Fruit fly (Drosophila melanogaster) whole organism, embryonic: ENCODE results near the gene dj-1beta.

ENCODE experiments used
- Blimp-1 ChIP-seq: fragments of 200-800 bp; sonication (Bioruptor generic); optimal IDR thresholded peaks from 3 replicates; lab custom pipeline; 2018; ENCODE audit warnings: missing biosample characterization, missing genetic modification characterization, mild to moderate bottlenecking, moderate library complexity, missing genetic modification reagents
- CG1024 ChIP-seq: fragments of 200-800 bp; sonication (Bioruptor generic); IDR thresholded peaks from 2 replicates; pipeline ENCODE4 v1.3.6; 2022; ENCODE audit warnings: missing biosample characterization, missing genetic modification characterization
- CG10959 ChIP-seq: fragments of 200-800 bp; sonication (Bioruptor generic); IDR thresholded peaks from 2 replicates; pipeline ENCODE4 v1.3.6; 2022; ENCODE audit warnings: missing biosample characterization, missing genetic modification characterization
- CG11560 ChIP-seq: fragments of 200-800 bp; sonication (Bioruptor generic); IDR thresholded peaks from 3 replicates; pipeline ENCODE4 v1.3.6; 2022; ENCODE audit warnings: missing biosample characterization, missing genetic modification characterization
- CG12155 ChIP-seq: fragments of 200-800 bp; sonication (Bioruptor generic); optimal IDR thresholded peaks from 3 replicates; lab custom pipeline; 2016; ENCODE audit warnings: missing biosample characterization, missing genetic modification characterization
- CG12236 ChIP-seq: fragments of 200-800 bp; sonication (Bioruptor generic); optimal IDR thresholded peaks from 2 replicates; lab custom pipeline; 2016; ENCODE audit warnings: missing biosample characterization, missing genetic modification characterization
- CG13296 ChIP-seq: fragments of 200-800 bp; sonication (Bioruptor generic); optimal IDR thresholded peaks from 3 replicates; lab custom pipeline; 2018; ENCODE audit warnings: missing biosample characterization, mild to moderate bottlenecking, missing genetic modification characterization
- CG14014 ChIP-seq: fragments of 200-800 bp; sonication (Bioruptor generic); IDR thresholded peaks from 2 replicates; pipeline ENCODE4 v1.3.6; 2022; ENCODE audit warnings: missing biosample characterization, missing genetic modification characterization
- CG14050 ChIP-seq: fragments of 200-800 bp; sonication (Bioruptor generic); IDR thresholded peaks from 3 replicates; pipeline ENCODE4 v1.3.6; 2022; ENCODE audit warnings: missing biosample characterization, missing genetic modification characterization
- CG14441 ChIP-seq: fragments of 200-800 bp; sonication (Bioruptor generic); IDR thresholded peaks from 2 replicates; pipeline ENCODE4 v1.3.6; 2022; ENCODE audit warnings: missing biosample characterization, missing genetic modification characterization
- CG1647 ChIP-seq: fragments of 200-800 bp; sonication (Bioruptor generic); optimal IDR thresholded peaks from 3 replicates; lab custom pipeline; 2016; ENCODE audit warnings: missing biosample characterization, missing genetic modification characterization
- CG2202 ChIP-seq: fragments of 200-800 bp; sonication (Bioruptor generic); optimal IDR thresholded peaks from 2 replicates; lab custom pipeline; 2018; ENCODE audit warnings: missing biosample characterization, mild to moderate bottlenecking, missing genetic modification characterization
- CG33557 ChIP-seq: fragments of 200-800 bp; sonication (Bioruptor generic); optimal IDR thresholded peaks from 2 replicates; lab custom pipeline; 2019; ENCODE audit warnings: missing biosample characterization, mild to moderate bottlenecking, missing genetic modification characterization, moderate library complexity
- CG5245 ChIP-seq: fragments of 200-800 bp; sonication (Bioruptor generic); optimal IDR thresholded peaks from 3 replicates; lab custom pipeline; 2016; ENCODE audit warnings: missing biosample characterization, missing genetic modification characterization
- CG7786 ChIP-seq: fragments of 200-800 bp; sonication (Bioruptor generic); optimal IDR thresholded peaks from 2 replicates; lab custom pipeline; 2016; ENCODE audit warnings: missing biosample characterization, missing genetic modification characterization
- CG9817 ChIP-seq: fragments of 200-800 bp; sonication (Bioruptor generic); optimal IDR thresholded peaks from 2 replicates; lab custom pipeline; 2018; ENCODE audit warnings: missing biosample characterization, mild to moderate bottlenecking, missing genetic modification characterization, moderate library complexity
- CG9932 ChIP-seq: fragments of 200-800 bp; sonication (Bioruptor generic); IDR thresholded peaks from 2 replicates; pipeline ENCODE4 v1.3.6; 2022; ENCODE audit warnings: missing biosample characterization, missing genetic modification characterization
- CHES-1-like ChIP-seq: fragments of 200-800 bp; sonication (Bioruptor generic); optimal IDR thresholded peaks from 2 replicates; lab custom pipeline; 2016; ENCODE audit warnings: missing biosample characterization, missing genetic modification characterization
- Chrac-16 ChIP-seq: fragments of 200-800 bp; sonication (Bioruptor generic); optimal IDR thresholded peaks from 3 replicates; lab custom pipeline; 2016; ENCODE audit warnings: missing biosample characterization, missing genetic modification characterization
- D ChIP-seq, 2 experiments: fragments of 200-800 bp in 1 of 2; fragments of >200 bp in 1 of 2; sonication (Bioruptor generic) in 1 of 2; optimal IDR thresholded peaks; 2 replicates in 1 of 2; 3 replicates in 1 of 2; lab custom pipeline; 2017; ENCODE audit warnings: mild to moderate bottlenecking in 1 of 2, missing biosample characterization in 1 of 2, missing genetic modification characterization in 1 of 2, missing genetic modification reagents in 1 of 2
- Dfd ChIP-seq, 2 experiments: fragments of >200 bp; optimal IDR thresholded peaks; 2 replicates each; lab custom pipeline; 2017; ENCODE audit warnings: missing biosample characterization in 2 of 2, missing genetic modification characterization in 2 of 2
- Ets65A ChIP-seq: fragments of 200-800 bp; sonication (Bioruptor generic); peaks from one replicate; lab custom pipeline; 2016; ENCODE audit warnings: missing biosample characterization, missing genetic modification characterization
- H2.0 ChIP-seq: fragments of 200-800 bp; sonication (Bioruptor generic); IDR thresholded peaks from 2 replicates; pipeline ENCODE4 v1.3.6; 2022; ENCODE audit warnings: missing biosample characterization, missing genetic modification characterization
- HHEX ChIP-seq: fragments of 200-800 bp; sonication (Bioruptor generic); optimal IDR thresholded peaks from 3 replicates; lab custom pipeline; 2017; ENCODE audit warnings: missing biosample characterization, mild to moderate bottlenecking, missing genetic modification characterization, missing genetic modification reagents
- HLH4C ChIP-seq: fragments of 200-800 bp; sonication (Bioruptor generic); IDR thresholded peaks from 3 replicates; pipeline ENCODE4 v1.3.6; 2022; ENCODE audit warnings: missing biosample characterization, missing genetic modification characterization; ENCODE audit not compliant: partially characterized antibody
- MTF-1 ChIP-seq: fragments of 200-800 bp; sonication (Bioruptor generic); optimal IDR thresholded peaks from 2 replicates; lab custom pipeline; 2018; ENCODE audit warnings: missing biosample characterization, mild to moderate bottlenecking, missing genetic modification characterization, borderline replicate concordance
- NC2α ChIP-seq: fragments of 200-800 bp; sonication (Bioruptor generic); optimal IDR thresholded peaks from 2 replicates; lab custom pipeline; 2016; ENCODE audit warnings: missing biosample characterization, missing genetic modification characterization
- Rx ChIP-seq: fragments of 200-800 bp; sonication (Bioruptor generic); IDR thresholded peaks from 2 replicates; pipeline ENCODE4 v1.3.6; 2022; ENCODE audit warnings: missing biosample characterization, missing genetic modification characterization
- Ssrp ChIP-seq: fragments of 200-800 bp; sonication (Bioruptor generic); optimal IDR thresholded peaks from 2 replicates; lab custom pipeline; 2018; ENCODE audit warnings: missing biosample characterization, mild to moderate bottlenecking, missing genetic modification characterization, moderate library complexity
- bsh ChIP-seq, 2 experiments: fragments of 200-800 bp; sonication (Bioruptor generic); optimal IDR thresholded peaks; 2 replicates each; lab custom pipeline; 2017 to 2018; ENCODE audit warnings: mild to moderate bottlenecking in 2 of 2, missing biosample characterization in 2 of 2, missing genetic modification characterization in 2 of 2, moderate library complexity in 1 of 2
- caup ChIP-seq: fragments of 200-800 bp; sonication (Bioruptor generic); optimal IDR thresholded peaks from 3 replicates; lab custom pipeline; 2017; ENCODE audit warnings: missing biosample characterization, mild to moderate bottlenecking, missing genetic modification characterization, moderate library complexity; ENCODE audit not compliant: severe bottlenecking
- croc ChIP-seq: fragments of 200-800 bp; sonication (Bioruptor generic); conservative IDR thresholded peaks from 3 replicates; pipeline ENCODE4 v1.3.6; 2022; ENCODE audit warnings: missing biosample characterization, missing genetic modification characterization
- dm ChIP-seq: fragments of 200-800 bp; sonication (Bioruptor generic); optimal IDR thresholded peaks from 3 replicates; lab custom pipeline; 2016; ENCODE audit warnings: missing biosample characterization, missing genetic modification characterization
- gce ChIP-seq: fragments of 200-800 bp; sonication (Bioruptor generic); IDR thresholded peaks from 3 replicates; pipeline ENCODE4 v1.3.6; 2022; ENCODE audit warnings: missing biosample characterization, missing genetic modification characterization
- gcm2 ChIP-seq: fragments of 200-800 bp; sonication (Bioruptor generic); optimal IDR thresholded peaks from 2 replicates; lab custom pipeline; 2016; ENCODE audit warnings: missing biosample characterization, missing genetic modification characterization
- grn ChIP-seq: fragments of 200-800 bp; sonication (Bioruptor generic); optimal IDR thresholded peaks from 3 replicates; lab custom pipeline; 2017; ENCODE audit warnings: missing biosample characterization, missing genetic modification characterization
- hkb ChIP-seq, 2 experiments: fragments of 200-800 bp in 1 of 2; fragments of >200 bp in 1 of 2; sonication (Bioruptor generic) in 1 of 2; IDR thresholded peaks in 1 of 2; optimal IDR thresholded peaks in 1 of 2; 2 replicates each; pipeline versions ENCODE4 v1.3.6 to Lab custom; 2017 to 2022; ENCODE audit warnings: missing biosample characterization in 1 of 2, missing genetic modification characterization in 1 of 2
- jumu ChIP-seq: fragments of 200-800 bp; sonication (Bioruptor generic); optimal IDR thresholded peaks from 3 replicates; lab custom pipeline; 2016; ENCODE audit warnings: missing biosample characterization, missing genetic modification characterization
- ken ChIP-seq: fragments of 200-800 bp; sonication (Bioruptor generic); IDR thresholded peaks from 3 replicates; pipeline ENCODE4 v1.3.6; 2022; ENCODE audit warnings: missing biosample characterization, missing genetic modification characterization
- lmd ChIP-seq: fragments of 200-800 bp; sonication (Bioruptor generic); IDR thresholded peaks from 2 replicates; pipeline ENCODE4 v1.3.6; 2022; ENCODE audit warnings: missing biosample characterization, missing genetic modification characterization
- luna ChIP-seq: fragments of 200-800 bp; sonication (Bioruptor generic); optimal IDR thresholded peaks from 2 replicates; lab custom pipeline; 2016; ENCODE audit warnings: missing biosample characterization, missing genetic modification characterization
- maf-S ChIP-seq: fragments of 200-800 bp; sonication (Bioruptor generic); optimal IDR thresholded peaks from 2 replicates; lab custom pipeline; 2016; ENCODE audit warnings: missing biosample characterization, missing genetic modification characterization
- mirr ChIP-seq: fragments of 200-800 bp; sonication (Bioruptor generic); optimal IDR thresholded peaks from 3 replicates; lab custom pipeline; 2018; ENCODE audit warnings: missing biosample characterization, mild to moderate bottlenecking, missing genetic modification characterization
- mld ChIP-seq: fragments of 200-800 bp; sonication (Bioruptor generic); IDR thresholded peaks from 3 replicates; pipeline ENCODE4 v1.3.6; 2022; ENCODE audit warnings: missing biosample characterization, missing genetic modification characterization; ENCODE audit not compliant: partially characterized antibody
- org-1 ChIP-seq: fragments of 200-800 bp; sonication (Bioruptor generic); optimal IDR thresholded peaks from 2 replicates; lab custom pipeline; 2017; ENCODE audit warnings: missing biosample characterization, missing genetic modification characterization
- slp2 ChIP-seq: fragments of 200-800 bp; sonication (Bioruptor generic); optimal IDR thresholded peaks from 2 replicates; lab custom pipeline; 2016; ENCODE audit warnings: missing biosample characterization, missing genetic modification characterization
- sr ChIP-seq: fragments of 200-800 bp; sonication (Bioruptor generic); IDR thresholded peaks from 3 replicates; pipeline ENCODE4 v1.3.6; 2022; ENCODE audit warnings: missing biosample characterization, missing genetic modification characterization
- tap ChIP-seq: fragments of 200-800 bp; optimal IDR thresholded peaks from 3 replicates; lab custom pipeline; 2019; ENCODE audit warnings: missing biosample characterization, mild to moderate bottlenecking, missing genetic modification characterization, moderate library complexity
- toy ChIP-seq: fragments of 200-800 bp; sonication (Bioruptor generic); IDR thresholded peaks from 2 replicates; pipeline ENCODE4 v1.3.6; 2022; ENCODE audit warnings: missing biosample characterization, missing genetic modification characterization
- zf30C ChIP-seq: fragments of 200-800 bp; sonication (Bioruptor generic); optimal IDR thresholded peaks from 3 replicates; lab custom pipeline; 2018; ENCODE audit warnings: missing biosample characterization, mild to moderate bottlenecking, missing genetic modification characterization

dj-1beta gene

dm6 chr3R:30796715-30797114, 10.2 kb upstream of the dj-1beta start (continued):
- peak; percentile 55 for TF ChIP-seq Ssrp
- TF ChIP-seq zf30C (GFP tag; lab: Kevin White, UChicago) = no peak
- TF ChIP-seq CG9932 (GFP tag; lab: Robert Waterston, UW) = peak; percentile 91
- TF ChIP-seq gcm2 (GFP tag; lab: Kevin White, UChicago) = peak; percentile 37
- peak; percentile 37 for TF ChIP-seq tap (tag; lab: Kevin White, UChicago)
- peak; percentile 31 for TF ChIP-seq CG12236 (GFP tag; lab: Kevin White, UChicago)
- peak; percentile 96 for TF ChIP-seq Ets65A
- TF ChIP-seq CG14050 (GFP tag; lab: Robert Waterston, UW) = no peak
- TF ChIP-seq Dfd (GFP tag; optimal IDR thresholded peaks at IDR 0.05; lab: Kevin White, UChicago) = no peak
- TF ChIP-seq CG33557 (GFP tag; lab: Kevin White, UChicago) = peak; percentile 26
- peak; percentile 78 for TF ChIP-seq CG14441
- TF ChIP-seq CG1647 (GFP tag; lab: Kevin White, UChicago) = peak; percentile 50
- peak; percentile 27; the same call in 1 of the 3 replicates for TF ChIP-seq croc (GFP tag; lab: Robert Waterston, UW)
- peak; percentile 17 for TF ChIP-seq CG5245 (GFP tag; lab: Kevin White, UChicago)
- peak; percentile 74 for TF ChIP-seq H2.0 (GFP tag; lab: Robert Waterston, UW)
- TF ChIP-seq jumu (GFP tag; lab: Kevin White, UChicago) = peak; percentile 29
- peak; percentile 30 for TF ChIP-seq maf-S (GFP tag; lab: Kevin White, UChicago)
- peak; percentile 35 for TF ChIP-seq caup (GFP tag; lab: Kevin White, UChicago)
- TF ChIP-seq Rx (GFP tag; lab: Robert Waterston, UW) = peak; percentile 37; the same call in 1 of the 2 replicates
- TF ChIP-seq HHEX = peak; percentile 26
- TF ChIP-seq mirr (GFP tag; lab: Kevin White, UChicago) = peak; percentile 36
- peak; percentile 29 for TF ChIP-seq org-1 (GFP tag; lab: Kevin White, UChicago)
- TF ChIP-seq CG12155 (GFP tag; lab: Kevin White, UChicago) = peak; percentile 42
- no peak for TF ChIP-seq mld
- peak; percentile 45 for TF ChIP-seq CHES-1-like
- TF ChIP-seq toy (GFP tag; lab: Robert Waterston, UW) = peak; percentile 62; the same call in 1 of the 2 replicates
- no peak for TF ChIP-seq hkb (optimal IDR thresholded peaks at IDR 0.05; lab: Kevin White, UChicago)
- TF ChIP-seq hkb (GFP tag; IDR thresholded peaks at IDR 0.05; lab: Robert Waterston, UW) = peak; percentile 50; the same call in 1 of the 2 replicates
- peak; percentile 81 for TF ChIP-seq CG14014
- TF ChIP-seq CG1024 (GFP tag; lab: Robert Waterston, UW) = peak; percentile 69
- no peak for TF ChIP-seq sr (GFP tag; lab: Robert Waterston, UW)
- peak; percentile 36 for TF ChIP-seq NC2α (GFP tag; lab: Kevin White, UChicago)
- TF ChIP-seq CG9817 = peak; percentile 69
- no peak for TF ChIP-seq grn (GFP tag; lab: Kevin White, UChicago)
- no peak for TF ChIP-seq HLH4C (GFP tag; lab: Robert Waterston, UW)
- TF ChIP-seq CG10959 = peak; percentile 22; the same call in 1 of the 2 replicates
- TF ChIP-seq dm = peak; percentile 37
- peak; percentile 58 for TF ChIP-seq Chrac-16
- no peak for TF ChIP-seq luna (GFP tag; lab: Kevin White, UChicago)
- no peak for TF ChIP-seq slp2 (GFP tag; lab: Kevin White, UChicago)
- peak; percentile 6 for TF ChIP-seq CG13296
- peak; percentile 66 for TF ChIP-seq CG7786 (GFP tag; lab: Kevin White, UChicago)
- TF ChIP-seq Blimp-1 = peak; percentile 29
- TF ChIP-seq gce (GFP tag; lab: Robert Waterston, UW) = 0 out of 3 replicates have a peak, but pooled peaks have one; percentile 40
- TF ChIP-seq CG2202 (tag; lab: Kevin White, UChicago) = peak; percentile 39
- TF ChIP-seq CG11560 = peak; percentile 54; the same call in 1 of the 3 replicates
- no peak for TF ChIP-seq D (optimal IDR thresholded peaks at IDR 0.05; lab: Kevin White, UChicago)
- peak; percentile 22 for TF ChIP-seq D (GFP tag; optimal IDR thresholded peaks at IDR 0.05; lab: Kevin White, UChicago)
- peak; percentile 87 for TF ChIP-seq lmd (GFP tag; lab: Robert Waterston, UW)
- TF ChIP-seq bsh (GFP tag; optimal IDR thresholded peaks at IDR 0.05; lab: Kevin White, UChicago) = peak in 1 of 2 experiments; percentile 65
- TF ChIP-seq MTF-1 (GFP tag; lab: Kevin White, UChicago) = peak; percentile 1
- peak; percentile 71; the same call in 2 of the 3 replicates for TF ChIP-seq ken (GFP tag; lab: Robert Waterston, UW)
